Worm (Caenorhabditis elegans) whole organism, L4 larva: ENCODE results near the gene nspd-4.

Experiments
- ceh-28 ChIP-seq: fragments of 150-350 bp; optimal IDR thresholded peaks from 2 replicates; lab custom pipeline; 2014; ENCODE audit warnings: missing biosample characterization, missing genetic modification reagents, missing genetic modification characterization
- egl-27 ChIP-seq: sonication (generic microtip); optimal IDR thresholded peaks from 3 replicates; lab custom pipeline; 2017; ENCODE audit warnings: missing biosample characterization, missing genetic modification reagents, missing genetic modification characterization
- hlh-11 ChIP-seq: fragments of 200-800 bp; sonication (Bioruptor generic); optimal IDR thresholded peaks from 2 replicates; lab custom pipeline; 2018; ENCODE audit warnings: mild to moderate bottlenecking, missing genetic modification characterization, missing compliant biosample characterization
- nhr-41 ChIP-seq: fragments of 200-800 bp; sonication (Bioruptor generic); IDR thresholded peaks from 2 replicates; pipeline ENCODE4 v1.3.6; 2022; ENCODE audit warnings: missing genetic modification reagents, missing genetic modification characterization, missing compliant biosample characterization
- unc-130 ChIP-seq: sonication (generic microtip); optimal IDR thresholded peaks from 2 replicates; lab custom pipeline; 2016; ENCODE audit warnings: missing genetic modification reagents, missing genetic modification characterization, missing compliant biosample characterization
- unc-39 ChIP-seq: sonication (generic microtip); optimal IDR thresholded peaks from 2 replicates; lab custom pipeline; 2017; ENCODE audit warnings: missing biosample characterization, missing genetic modification characterization

DNA sequence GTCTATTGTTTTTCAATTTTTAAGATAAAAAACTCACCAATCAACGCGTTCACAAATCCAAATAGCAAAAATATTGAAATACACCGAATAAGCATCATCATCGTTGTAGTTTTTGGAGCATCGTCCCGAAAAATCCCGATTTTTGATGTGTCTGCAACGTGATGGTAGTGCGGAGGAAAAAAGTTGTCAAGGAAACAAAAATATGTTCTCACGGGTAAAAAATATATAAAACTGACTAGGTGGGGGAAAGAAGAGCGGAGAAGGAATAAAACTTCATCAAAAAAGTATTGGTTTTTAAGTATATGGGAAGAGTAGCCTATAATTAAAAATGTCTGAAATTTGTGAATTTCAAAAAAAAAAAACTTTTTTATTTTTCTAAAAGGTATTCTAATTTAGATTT lies 30.4 kb upstream of the nspd-4 start, which contains the start of gene rig-6:
- TF ChIP-seq unc-39 (tag; lab: Kevin White, UChicago) (no peak), nhr-41 (no peak), hlh-11 (tag; lab: Kevin White, UChicago) (no peak), unc-130 (no peak), egl-27 (no peak), ceh-28 (tag; lab: Kevin White, UChicago) (no peak)
